Worm (Caenorhabditis elegans) whole organism, mixed stage, embryonic: Measurements from ENCODE around the gene unc-69.

ENCODE experiments used
- M03D4.4 ChIP-seq: sonication (generic microtip); optimal IDR thresholded peaks from 2 replicates; lab custom pipeline; 2017; ENCODE audit warnings: mild to moderate bottlenecking, missing genetic modification characterization, missing compliant biosample characterization
- blmp-1 ChIP-seq: fragments of 150-350 bp; optimal IDR thresholded peaks from 2 replicates; lab custom pipeline; 2014; ENCODE audit warnings: missing biosample characterization, missing genetic modification characterization
- ceh-39 ChIP-seq: fragments of 150-350 bp; optimal IDR thresholded peaks from 2 replicates; lab custom pipeline; 2014; ENCODE audit warnings: missing biosample characterization, missing genetic modification characterization
- ceh-43 ChIP-seq: fragments of 200-800 bp; sonication (Bioruptor generic); optimal IDR thresholded peaks from 2 replicates; lab custom pipeline; 2018; ENCODE audit warnings: mild to moderate bottlenecking, missing genetic modification characterization, moderate library complexity, missing compliant biosample characterization
- ces-1 ChIP-seq: fragments of 150-350 bp; optimal IDR thresholded peaks from 2 replicates; lab custom pipeline; 2014; ENCODE audit warnings: missing biosample characterization, missing genetic modification reagents, missing genetic modification characterization
- cnd-1 ChIP-seq: fragments of 200-800 bp; sonication (Bioruptor generic); optimal IDR thresholded peaks from 2 replicates; lab custom pipeline; 2018; ENCODE audit warnings: mild to moderate bottlenecking, missing genetic modification characterization, missing compliant biosample characterization
- drap-1 ChIP-seq: fragments of 200-800 bp; sonication (Bioruptor generic); optimal IDR thresholded peaks from 3 replicates; lab custom pipeline; 2018; ENCODE audit warnings: mild to moderate bottlenecking, missing genetic modification characterization, missing compliant biosample characterization
- elt-1 ChIP-seq: sonication (generic microtip); optimal IDR thresholded peaks from 2 replicates; lab custom pipeline; 2017; ENCODE audit warnings: missing genetic modification characterization, mild to moderate bottlenecking, missing compliant biosample characterization, antibody characterized with exemption, moderate library complexity, borderline replicate concordance; ENCODE audit not compliant: insufficient read depth
- flh-1 ChIP-seq: fragments of 200-800 bp; sonication (Bioruptor generic); optimal IDR thresholded peaks from 2 replicates; lab custom pipeline; 2018; ENCODE audit warnings: mild to moderate bottlenecking, missing genetic modification characterization, moderate library complexity, missing compliant biosample characterization
- hlh-1 ChIP-seq: fragments of 150-350 bp; optimal IDR thresholded peaks from 2 replicates; lab custom pipeline; 2014; ENCODE audit warnings: missing biosample characterization, missing genetic modification reagents, missing genetic modification characterization
- lsy-2 ChIP-seq: fragments of 150-350 bp; optimal IDR thresholded peaks from 2 replicates; lab custom pipeline; 2014; ENCODE audit warnings: missing biosample characterization, missing genetic modification characterization
- mab-5 ChIP-seq: fragments of 150-350 bp; optimal IDR thresholded peaks from 2 replicates; lab custom pipeline; 2014; ENCODE audit warnings: missing biosample characterization, missing genetic modification characterization
- mep-1 ChIP-seq: fragments of 150-350 bp; optimal IDR thresholded peaks from 2 replicates; lab custom pipeline; 2017; ENCODE audit warnings: missing biosample characterization, missing genetic modification reagents, missing genetic modification characterization, inconsistent platforms
- nhr-12 ChIP-seq: fragments of 150-350 bp; optimal IDR thresholded peaks from 2 replicates; lab custom pipeline; 2014; ENCODE audit warnings: missing biosample characterization, missing genetic modification characterization
- nhr-2 ChIP-seq: fragments of 150-350 bp; optimal IDR thresholded peaks from 2 replicates; lab custom pipeline; 2014; ENCODE audit warnings: missing biosample characterization, missing genetic modification characterization
- nhr-237 ChIP-seq: fragments of 150-350 bp; optimal IDR thresholded peaks from 2 replicates; lab custom pipeline; 2014; ENCODE audit warnings: missing biosample characterization, missing genetic modification characterization
- pha-4 ChIP-seq: fragments of 150-350 bp; optimal IDR thresholded peaks from 2 replicates; lab custom pipeline; 2018; ENCODE audit warnings: missing biosample characterization, missing genetic modification reagents, missing genetic modification characterization
- sem-2 ChIP-seq: fragments of 200-800 bp; sonication (Bioruptor generic); optimal IDR thresholded peaks from 2 replicates; lab custom pipeline; 2018; ENCODE audit warnings: mild to moderate bottlenecking, missing genetic modification characterization, missing compliant biosample characterization
- snpc-4 ChIP-seq: fragments of 150-350 bp; optimal IDR thresholded peaks from 2 replicates; lab custom pipeline; 2014; ENCODE audit warnings: missing biosample characterization, missing genetic modification characterization
- sptf-1 ChIP-seq: sonication (generic microtip); optimal IDR thresholded peaks from 2 replicates; lab custom pipeline; 2017; ENCODE audit warnings: mild to moderate bottlenecking, missing genetic modification characterization, moderate library complexity, missing compliant biosample characterization
- tbx-8 ChIP-seq: fragments of 200-800 bp; sonication (Bioruptor generic); optimal IDR thresholded peaks from 2 replicates; lab custom pipeline; 2018; ENCODE audit warnings: mild to moderate bottlenecking, missing genetic modification characterization, moderate library complexity, missing compliant biosample characterization
- unc-120 ChIP-seq: sonication (generic microtip); optimal IDR thresholded peaks from 2 replicates; lab custom pipeline; 2017; ENCODE audit warnings: missing genetic modification characterization, missing compliant biosample characterization; ENCODE audit not compliant: poor library complexity, severe bottlenecking
- unc-62 ChIP-seq: fragments of 150-350 bp; optimal IDR thresholded peaks from 2 replicates; lab custom pipeline; 2014; ENCODE audit warnings: missing biosample characterization, missing genetic modification reagents, missing genetic modification characterization
- zip-8 ChIP-seq: fragments of 150-350 bp; optimal IDR thresholded peaks from 2 replicates; lab custom pipeline; 2014; ENCODE audit warnings: missing biosample characterization, missing genetic modification characterization
- ztf-11 ChIP-seq: fragments of 150-350 bp; optimal IDR thresholded peaks from 2 replicates; lab custom pipeline; 2014; ENCODE audit warnings: missing biosample characterization, missing genetic modification characterization

unc-69 gene

ce11 chrIII:10320228-10320705, 1.5 kb downstream of the unc-69 start:
- TF ChIP-seq lsy-2 (tag; lab: Kevin White, UChicago) = peak; percentile 1

DNA sequence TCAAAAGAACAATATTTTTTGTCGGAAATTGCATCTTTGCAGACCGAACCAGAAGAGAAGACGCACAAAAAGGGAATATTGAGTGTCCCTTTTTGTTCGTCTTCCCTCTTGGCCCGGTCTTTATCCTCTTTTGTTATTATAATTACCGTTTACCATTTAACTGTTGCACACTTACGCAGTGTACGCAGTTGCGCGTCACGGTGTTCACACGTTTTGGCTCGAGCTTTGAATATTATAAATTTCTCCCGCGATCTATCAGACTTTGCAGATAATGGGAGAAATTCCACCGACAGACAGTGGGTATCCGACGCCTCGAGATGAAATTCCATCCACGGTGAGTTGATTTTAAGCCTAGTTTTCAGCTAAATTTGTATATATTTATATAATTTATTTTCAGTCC, 2.0 kb downstream of the unc-69 start, which contains the start of gene sas-7:
TSS of gene sas-7 (plus strand) at position 232 of the 400 bp plus-strand sequence.
- no peak for TF ChIP-seq M03D4.4 (tag; lab: Kevin White, UChicago)

DNA sequence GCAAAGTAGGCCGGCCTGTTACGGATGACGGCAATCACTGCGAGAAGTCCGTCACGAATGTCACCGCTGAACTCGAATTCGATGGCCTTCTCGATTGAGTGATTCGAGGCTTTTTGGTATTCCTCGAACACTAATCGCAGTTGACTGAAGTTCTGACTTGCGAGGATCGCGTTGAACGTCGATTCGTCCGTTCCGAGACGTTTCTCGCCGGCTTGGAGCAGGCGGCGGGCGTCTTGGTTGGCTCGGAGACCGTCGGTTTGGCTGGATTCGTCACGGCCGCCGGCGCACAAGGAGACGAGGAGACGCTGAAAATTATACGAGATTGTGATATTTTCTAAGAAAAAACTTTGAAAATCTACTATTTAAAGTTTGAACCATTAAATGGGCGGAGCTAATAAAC, 7.6 kb downstream of the unc-69 start:
- no peak for TF ChIP-seq cnd-1
- no peak for TF ChIP-seq unc-120 (tag; lab: Kevin White, UChicago)
- TF ChIP-seq ceh-43 (GFP tag; lab: Kevin White, UChicago) = no peak
- TF ChIP-seq snpc-4 (tag; lab: Kevin White, UChicago) = no peak
- TF ChIP-seq nhr-12 (tag; lab: Kevin White, UChicago) = no peak

DNA sequence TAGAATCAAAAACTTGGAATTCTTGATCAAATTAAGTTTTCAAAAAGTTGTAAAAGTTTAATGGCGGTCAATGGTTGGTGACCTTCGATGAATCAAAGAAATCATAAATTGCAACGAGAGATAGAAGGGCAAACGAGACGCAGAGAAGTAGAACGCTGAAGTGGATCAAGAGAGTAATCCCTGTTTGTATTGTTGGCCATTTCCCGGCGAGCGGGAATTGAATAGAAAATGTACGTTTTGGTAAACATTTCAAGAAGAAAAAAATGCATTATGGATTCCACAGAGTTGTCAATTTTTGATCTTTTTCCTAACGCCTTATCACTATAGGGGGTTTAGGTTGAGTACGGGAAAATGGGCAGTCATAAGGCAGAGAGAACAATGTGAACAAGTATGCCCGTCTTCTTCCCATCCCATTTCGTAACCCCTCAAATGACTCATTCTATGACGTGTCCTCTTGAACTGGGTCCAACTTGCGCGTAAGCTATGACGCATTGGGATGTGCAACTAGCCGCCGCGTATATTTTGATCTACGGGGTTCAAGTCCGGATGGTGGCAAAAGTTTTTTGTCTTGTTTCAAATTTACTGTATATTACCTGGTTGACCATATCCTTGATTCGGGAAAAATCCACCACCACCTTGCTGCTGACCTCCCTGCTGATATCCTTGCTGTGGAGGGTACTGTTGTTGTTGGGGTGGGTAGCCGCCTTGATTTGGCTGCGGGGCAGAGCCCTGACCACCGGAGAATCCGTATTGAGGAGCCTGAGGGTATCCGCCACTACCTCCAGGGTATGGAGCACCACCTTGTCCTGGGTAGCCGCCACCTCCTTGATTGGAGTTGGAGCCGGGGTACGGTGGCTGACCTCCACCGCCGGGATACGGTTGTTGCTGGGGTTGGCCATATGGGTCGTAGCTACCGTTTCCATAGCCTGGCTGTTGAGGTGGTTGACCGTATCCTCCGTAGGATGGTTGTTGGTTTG, 10.1 kb downstream of the unc-69 start:
- TF ChIP-seq pha-4 (tag; lab: Kevin White, UChicago) = peak; percentile 19
- TF ChIP-seq nhr-12 (tag; lab: Kevin White, UChicago) = no peak

ce11 chrIII:10329811-10330210, 11.1 kb downstream of the unc-69 start:
- TF ChIP-seq sptf-1 (tag; lab: Kevin White, UChicago) (no peak), ceh-43 (GFP tag; lab: Kevin White, UChicago) (no peak), mep-1 (tag; lab: Kevin White, UChicago) (no peak), blmp-1 (tag; lab: Kevin White, UChicago) (no peak), ces-1 (GFP tag; lab: Kevin White, UChicago) (no peak), ztf-11 (tag; lab: Kevin White, UChicago) (no peak), unc-62 (GFP tag; lab: Kevin White, UChicago) (no peak), tbx-8 (GFP tag; lab: Kevin White, UChicago) (no peak), cnd-1 (no peak), sem-2 (no peak), lsy-2 (tag; lab: Kevin White, UChicago) (no peak), drap-1 (GFP tag; lab: Kevin White, UChicago) (no peak), flh-1 (GFP tag; lab: Kevin White, UChicago) (no peak), snpc-4 (tag; lab: Kevin White, UChicago) (no peak), M03D4.4 (tag; lab: Kevin White, UChicago) (no peak)

ce11 chrIII:10330372-10331062, 11.8 kb downstream of the unc-69 start, which contains the start of gene nex-2:
Gene nex-2, minus strand, starts transcription at chrIII:10330422.
- TF ChIP-seq nhr-2 = no peak

DNA sequence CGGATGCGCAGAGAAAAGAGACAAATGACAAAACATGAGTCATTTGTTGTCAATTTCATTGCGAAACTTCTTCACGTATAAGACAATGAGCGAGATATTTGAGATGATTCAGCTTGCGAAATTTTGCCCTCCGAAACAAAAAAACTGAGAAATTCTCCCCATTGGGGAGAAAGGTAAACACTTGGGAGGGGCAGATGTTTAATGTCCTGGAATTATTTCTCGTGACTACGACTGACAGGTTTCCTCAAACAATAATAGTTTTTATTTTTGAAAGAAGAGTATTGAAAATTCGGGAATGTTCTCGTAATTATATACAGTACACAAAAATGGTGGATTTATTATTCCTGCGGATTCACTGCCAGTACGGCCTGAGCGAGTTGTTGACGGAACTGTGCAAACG, 12.5 kb downstream of the unc-69 start:
- no peak for TF ChIP-seq mab-5
- no peak for TF ChIP-seq elt-1
- TF ChIP-seq nhr-237 (tag; lab: Kevin White, UChicago) = no peak
- TF ChIP-seq nhr-2 = no peak
- TF ChIP-seq zip-8 (tag; lab: Kevin White, UChicago) = no peak
- TF ChIP-seq tbx-8 (GFP tag; lab: Kevin White, UChicago) = no peak
- no peak for TF ChIP-seq hlh-1 (tag; lab: Kevin White, UChicago)
- no peak for TF ChIP-seq nhr-12 (tag; lab: Kevin White, UChicago)
- TF ChIP-seq ceh-39 = no peak
- TF ChIP-seq M03D4.4 (tag; lab: Kevin White, UChicago) = no peak
- TF ChIP-seq mep-1 (tag; lab: Kevin White, UChicago) = no peak
